Fruit fly (Drosophila melanogaster) whole organism, embryonic: Measurements from ENCODE around the gene CG14840.

ENCODE experiments used
- CG10321 ChIP-seq: fragments of 200-800 bp; sonication (Bioruptor generic); IDR thresholded peaks from 2 replicates; pipeline ENCODE4 v1.3.6; 2022; ENCODE audit warnings: missing biosample characterization, missing genetic modification characterization
- CG12104 ChIP-seq: fragments of 200-800 bp; sonication (Bioruptor generic); optimal IDR thresholded peaks from 3 replicates; lab custom pipeline; 2016; ENCODE audit warnings: missing biosample characterization, missing genetic modification characterization
- CG13287 ChIP-seq: fragments of 200-800 bp; sonication (Bioruptor generic); IDR thresholded peaks from 2 replicates; pipeline ENCODE4 v1.3.6; 2022; ENCODE audit warnings: missing biosample characterization, missing genetic modification characterization; ENCODE audit not compliant: partially characterized antibody
- CG17186 ChIP-seq: fragments of 200-800 bp; sonication (Bioruptor generic); optimal IDR thresholded peaks from 3 replicates; lab custom pipeline; 2017; ENCODE audit warnings: missing biosample characterization, missing genetic modification reagents, missing genetic modification characterization
- CG18262 ChIP-seq: fragments of 200-800 bp; optimal IDR thresholded peaks from 3 replicates; lab custom pipeline; 2019; ENCODE audit warnings: missing biosample characterization, mild to moderate bottlenecking, missing genetic modification characterization, moderate library complexity
- CG18764 ChIP-seq: fragments of 200-800 bp; sonication (Bioruptor generic); optimal IDR thresholded peaks from 3 replicates; lab custom pipeline; 2016; ENCODE audit warnings: missing biosample characterization, missing genetic modification characterization
- CG32767 ChIP-seq: fragments of 200-800 bp; sonication (Bioruptor generic); IDR thresholded peaks from 2 replicates; pipeline ENCODE4 v1.3.6; 2022; ENCODE audit warnings: missing biosample characterization, missing genetic modification characterization
- CG3407 ChIP-seq: fragments of 200-800 bp; sonication (Bioruptor generic); optimal IDR thresholded peaks from 2 replicates; lab custom pipeline; 2018; ENCODE audit warnings: missing biosample characterization, mild to moderate bottlenecking, missing genetic modification characterization
- CG6791 ChIP-seq: fragments of 200-800 bp; sonication (Bioruptor generic); IDR thresholded peaks from 3 replicates; pipeline ENCODE4 v1.3.6; 2022; ENCODE audit warnings: missing biosample characterization, missing genetic modification characterization; ENCODE audit not compliant: partially characterized antibody
- CG9437 ChIP-seq: fragments of 200-800 bp; sonication (Bioruptor generic); optimal IDR thresholded peaks from 2 replicates; lab custom pipeline; 2018; ENCODE audit warnings: missing biosample characterization, mild to moderate bottlenecking, missing genetic modification characterization
- D ChIP-seq, 2 experiments: fragments of 200-800 bp in 1 of 2; fragments of >200 bp in 1 of 2; sonication (Bioruptor generic) in 1 of 2; optimal IDR thresholded peaks; 2 replicates in 1 of 2; 3 replicates in 1 of 2; lab custom pipeline; 2017; ENCODE audit warnings: mild to moderate bottlenecking in 1 of 2, missing biosample characterization in 1 of 2, missing genetic modification characterization in 1 of 2, missing genetic modification reagents in 1 of 2
- Dip3 ChIP-seq: fragments of 200-800 bp; sonication (Bioruptor generic); optimal IDR thresholded peaks from 3 replicates; lab custom pipeline; 2016; ENCODE audit warnings: missing biosample characterization, missing genetic modification characterization
- Doc3 ChIP-seq: fragments of 200-800 bp; sonication (Bioruptor generic); IDR thresholded peaks from 3 replicates; pipeline ENCODE4 v1.3.6; 2022; ENCODE audit warnings: missing biosample characterization, missing genetic modification characterization; ENCODE audit not compliant: partially characterized antibody
- Dp ChIP-seq: fragments of 200-800 bp; sonication (Bioruptor generic); optimal IDR thresholded peaks from 2 replicates; lab custom pipeline; 2018; ENCODE audit warnings: missing biosample characterization, mild to moderate bottlenecking, missing genetic modification characterization, moderate library complexity
- E2f2 ChIP-seq: fragments of 200-800 bp; sonication (Bioruptor generic); IDR thresholded peaks from 2 replicates; pipeline ENCODE4 v1.3.6; 2022; ENCODE audit warnings: missing biosample characterization, missing genetic modification characterization
- Ets65A ChIP-seq: fragments of 200-800 bp; sonication (Bioruptor generic); peaks from one replicate; lab custom pipeline; 2016; ENCODE audit warnings: missing biosample characterization, missing genetic modification characterization
- Jarid2 ChIP-seq: fragments of 200-800 bp; sonication (Bioruptor generic); optimal IDR thresholded peaks from 3 replicates; lab custom pipeline; 2017; ENCODE audit warnings: mild to moderate bottlenecking, missing biosample characterization, missing genetic modification reagents, missing genetic modification characterization
- Max ChIP-seq: fragments of 200-800 bp; sonication (Bioruptor generic); optimal IDR thresholded peaks from 2 replicates; lab custom pipeline; 2016; ENCODE audit warnings: missing biosample characterization, mild to moderate bottlenecking, missing genetic modification characterization
- Mes4 ChIP-seq: fragments of 200-800 bp; sonication (Bioruptor generic); optimal IDR thresholded peaks from 2 replicates; lab custom pipeline; 2016; ENCODE audit warnings: missing biosample characterization, missing genetic modification characterization
- Myb ChIP-seq: fragments of 200-800 bp; sonication (Bioruptor generic); optimal IDR thresholded peaks from 2 replicates; lab custom pipeline; 2016; ENCODE audit warnings: missing biosample characterization, missing genetic modification characterization
- NFAT ChIP-seq: fragments of 200-800 bp; sonication (Bioruptor generic); IDR thresholded peaks from 2 replicates; pipeline ENCODE4 v1.3.6; 2022; ENCODE audit warnings: missing biosample characterization, missing genetic modification characterization
- Opbp ChIP-seq: fragments of 200-800 bp; sonication (Bioruptor generic); IDR thresholded peaks from 3 replicates; pipeline ENCODE4 v1.3.6; 2022; ENCODE audit warnings: missing biosample characterization, missing genetic modification characterization; ENCODE audit not compliant: partially characterized antibody
- Optix ChIP-seq: fragments of 200-800 bp; sonication (Bioruptor generic); IDR thresholded peaks from 3 replicates; pipeline ENCODE4 v1.3.6; 2022; ENCODE audit warnings: missing biosample characterization, missing genetic modification characterization
- Poxn ChIP-seq: fragments of 200-800 bp; sonication (Bioruptor generic); IDR thresholded peaks from 2 replicates; pipeline ENCODE4 v1.3.6; 2022; ENCODE audit warnings: missing biosample characterization, missing genetic modification characterization
- Rx ChIP-seq: fragments of 200-800 bp; sonication (Bioruptor generic); IDR thresholded peaks from 2 replicates; pipeline ENCODE4 v1.3.6; 2022; ENCODE audit warnings: missing biosample characterization, missing genetic modification characterization
- bigmax ChIP-seq: fragments of 200-800 bp; sonication (Bioruptor generic); optimal IDR thresholded peaks from 2 replicates; lab custom pipeline; 2018; ENCODE audit warnings: missing biosample characterization, mild to moderate bottlenecking, missing genetic modification characterization
- crp ChIP-seq, 2 experiments: fragments of 200-800 bp; sonication (Bioruptor generic); optimal IDR thresholded peaks; 2 replicates in 1 of 2; 3 replicates in 1 of 2; lab custom pipeline; 2017; ENCODE audit warnings: missing biosample characterization in 2 of 2, missing genetic modification characterization in 2 of 2, mild to moderate bottlenecking in 1 of 2, moderate library complexity in 1 of 2
- dan ChIP-seq: fragments of 200-800 bp; sonication (Bioruptor generic); IDR thresholded peaks from 2 replicates; pipeline ENCODE4 v1.3.6; 2022; ENCODE audit warnings: missing biosample characterization, missing genetic modification characterization
- ems ChIP-seq: fragments of 200-800 bp; sonication (Bioruptor generic); optimal IDR thresholded peaks from 3 replicates; lab custom pipeline; 2016; ENCODE audit warnings: missing biosample characterization, missing genetic modification characterization
- fd96Cb ChIP-seq: fragments of 200-800 bp; sonication (Bioruptor generic); optimal IDR thresholded peaks from 2 replicates; lab custom pipeline; 2018; ENCODE audit warnings: missing biosample characterization, mild to moderate bottlenecking, missing genetic modification characterization, moderate library complexity
- gcm2 ChIP-seq: fragments of 200-800 bp; sonication (Bioruptor generic); optimal IDR thresholded peaks from 2 replicates; lab custom pipeline; 2016; ENCODE audit warnings: missing biosample characterization, missing genetic modification characterization
- hb ChIP-seq: fragments of 200-800 bp; sonication (Bioruptor generic); IDR thresholded peaks from 3 replicates; pipeline ENCODE4 v1.3.6; 2022; ENCODE audit warnings: missing biosample characterization, missing genetic modification characterization; ENCODE audit not compliant: partially characterized antibody
- insv ChIP-seq, 2 experiments: fragments of 200-800 bp; sonication (Bioruptor generic); optimal IDR thresholded peaks; 3 replicates each; lab custom pipeline; 2016 to 2018; ENCODE audit warnings: missing biosample characterization in 2 of 2, missing genetic modification characterization in 2 of 2
- jing ChIP-seq: fragments of 200-800 bp; sonication (Bioruptor generic); optimal IDR thresholded peaks from 2 replicates; lab custom pipeline; 2018; ENCODE audit warnings: missing biosample characterization, mild to moderate bottlenecking, missing genetic modification characterization
- lab ChIP-seq: fragments of 200-800 bp; sonication (Bioruptor generic); optimal IDR thresholded peaks from 3 replicates; lab custom pipeline; 2017; ENCODE audit warnings: missing biosample characterization, missing genetic modification characterization, mild to moderate bottlenecking, moderate library complexity, missing genetic modification reagents
- lmd ChIP-seq: fragments of 200-800 bp; sonication (Bioruptor generic); IDR thresholded peaks from 2 replicates; pipeline ENCODE4 v1.3.6; 2022; ENCODE audit warnings: missing biosample characterization, missing genetic modification characterization
- nom ChIP-seq: fragments of 200-800 bp; sonication (Bioruptor generic); optimal IDR thresholded peaks from 2 replicates; lab custom pipeline; 2017; ENCODE audit warnings: missing biosample characterization, missing genetic modification characterization, mild to moderate bottlenecking, moderate library complexity, missing genetic modification reagents
- pb ChIP-seq: fragments of 200-800 bp; sonication (Bioruptor generic); optimal IDR thresholded peaks from 3 replicates; lab custom pipeline; 2016; ENCODE audit warnings: missing biosample characterization, missing genetic modification characterization
- pzg ChIP-seq: fragments of 200-800 bp; sonication (Bioruptor generic); optimal IDR thresholded peaks from 3 replicates; lab custom pipeline; 2018; ENCODE audit warnings: missing biosample characterization, mild to moderate bottlenecking, missing genetic modification characterization, moderate library complexity
- repo ChIP-seq: fragments of 200-800 bp; sonication (Bioruptor generic); optimal IDR thresholded peaks from 2 replicates; lab custom pipeline; 2016; ENCODE audit warnings: missing biosample characterization, missing genetic modification characterization
- sima ChIP-seq: fragments of 200-800 bp; sonication (Bioruptor generic); optimal IDR thresholded peaks from 2 replicates; lab custom pipeline; 2016; ENCODE audit warnings: missing biosample characterization, missing genetic modification characterization
- stwl ChIP-seq: fragments of 200-800 bp; sonication (Bioruptor generic); optimal IDR thresholded peaks from 3 replicates; lab custom pipeline; 2018; ENCODE audit warnings: missing biosample characterization, mild to moderate bottlenecking, missing genetic modification characterization, moderate library complexity
- tgo ChIP-seq: fragments of 200-800 bp; sonication (Bioruptor generic); IDR thresholded peaks from 3 replicates; pipeline ENCODE4 v1.3.6; 2022; ENCODE audit warnings: missing biosample characterization, missing genetic modification characterization
- tio ChIP-seq: fragments of 200-800 bp; sonication (Bioruptor generic); optimal IDR thresholded peaks from 2 replicates; lab custom pipeline; 2017; ENCODE audit warnings: missing biosample characterization, missing genetic modification characterization, inconsistent platforms
- z ChIP-seq: fragments of 200-800 bp; sonication (Bioruptor generic); IDR thresholded peaks from 3 replicates; pipeline ENCODE4 v1.3.6; 2022; ENCODE audit warnings: missing biosample characterization, missing genetic modification characterization
- zfh2 ChIP-seq: fragments of 200-800 bp; sonication (Bioruptor generic); optimal IDR thresholded peaks from 2 replicates; lab custom pipeline; 2016; ENCODE audit warnings: missing biosample characterization, missing genetic modification characterization

The CG14840 gene

dm6 chr3R:14275519-14276172 is 14.6 kb upstream of the CG14840 start:
- TF ChIP-seq lab (GFP tag; lab: Kevin White, UChicago) (no peak), bigmax (GFP tag; lab: Kevin White, UChicago) (no peak), nom (GFP tag; lab: Kevin White, UChicago) (peak; percentile 43)

DNA sequence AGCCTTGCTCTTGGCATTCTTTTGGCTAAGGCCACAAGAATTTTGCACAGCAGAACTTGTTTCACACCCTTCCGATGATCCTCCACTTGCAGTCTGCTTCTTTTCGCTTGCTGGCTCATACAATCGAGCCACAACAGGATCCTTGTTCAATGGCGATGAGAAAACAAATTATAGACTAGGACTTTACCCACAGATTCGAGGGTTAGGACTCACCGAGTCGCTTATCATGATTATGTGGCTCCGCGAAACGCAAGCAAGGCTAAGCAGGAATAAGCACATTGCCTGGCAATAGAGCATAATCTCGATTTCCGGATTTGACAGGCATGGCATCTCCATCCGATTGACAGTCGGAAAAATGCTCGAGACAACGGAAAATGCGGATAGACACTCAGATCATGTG is 1.1 kb upstream of the CG14840 start, which contains the start of the genes CG14839 and CG14841:
TSS of gene CG14839 (plus strand) at position 301 of the 400 bp plus-strand sequence.
TSS of gene CG14841 (minus strand) at position 332 of the 400 bp plus-strand sequence.
- peak; percentile 73 for TF ChIP-seq Ets65A (GFP tag; lab: Kevin White, UChicago)
- TF ChIP-seq Mes4 (GFP tag; lab: Kevin White, UChicago): no peak
- no peak for TF ChIP-seq insv (GFP tag; optimal IDR thresholded peaks at IDR 0.05; lab: Kevin White, UChicago)
- no peak for TF ChIP-seq CG10321 (GFP tag; lab: Robert Waterston, UW)
- no peak for TF ChIP-seq zfh2 (GFP tag; lab: Kevin White, UChicago)
- TF ChIP-seq CG12104 (GFP tag; lab: Kevin White, UChicago): no peak
- TF ChIP-seq NFAT (GFP tag; lab: Robert Waterston, UW): no peak

DNA sequence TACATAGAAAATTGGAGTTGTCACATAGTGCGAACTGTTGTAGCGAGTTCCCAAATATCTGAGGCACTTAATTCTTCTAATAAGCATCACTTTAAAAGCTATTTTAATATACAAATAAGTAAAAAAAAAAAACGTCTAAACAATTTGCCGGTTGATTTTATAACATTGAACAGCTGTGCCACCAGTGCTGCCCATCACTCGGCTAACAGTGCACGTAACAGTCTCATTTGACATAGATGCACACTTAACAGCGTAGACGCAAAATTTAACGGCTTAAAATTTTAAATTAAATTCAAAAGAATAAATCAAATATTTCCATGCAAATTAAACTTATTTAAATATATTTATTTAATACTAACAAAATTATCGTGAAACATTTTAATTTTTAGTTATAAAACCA is 1.2 kb downstream of the CG14840 start, which contains the start of gene MetRS-m:
TSS of gene MetRS-m (minus strand) at position 171 of the 400 bp plus-strand sequence.
- TF ChIP-seq Doc3 (GFP tag; lab: Robert Waterston, UW) (no peak), CG13287 (peak; percentile 18; the same call in 1 of the 2 replicates), Myb (GFP tag; lab: Kevin White, UChicago) (peak; percentile 63), CG17186 (GFP tag; lab: Kevin White, UChicago) (peak; percentile 37), Optix (no peak), ems (GFP tag; lab: Kevin White, UChicago) (no peak), gcm2 (GFP tag; lab: Kevin White, UChicago) (no peak), D (optimal IDR thresholded peaks at IDR 0.05; lab: Kevin White, UChicago) (no peak), D (GFP tag; optimal IDR thresholded peaks at IDR 0.05; lab: Kevin White, UChicago) (no peak), repo (GFP tag; lab: Kevin White, UChicago) (no peak), Jarid2 (no peak), CG32767 (GFP tag; lab: Robert Waterston, UW) (no peak), dan (no peak), sima (GFP tag; lab: Kevin White, UChicago) (no peak), Opbp (GFP tag; lab: Robert Waterston, UW) (no peak), E2f2 (GFP tag; lab: Robert Waterston, UW) (peak; percentile 59; the same call in 1 of the 2 replicates), CG18764 (no peak), crp (GFP tag; optimal IDR thresholded peaks at IDR 0.05; lab: Kevin White, UChicago) (peak; percentile 32 to 87), Dip3 (GFP tag; lab: Kevin White, UChicago) (no peak), stwl (tag; lab: Kevin White, UChicago) (peak; percentile 58), tgo (no peak), Poxn (no peak), lmd (no peak), Dp (peak; percentile 54), jing (no peak), pzg (GFP tag; lab: Kevin White, UChicago) (peak; percentile 6)

- TF ChIP-seq tio (no peak), CG9437 (GFP tag; lab: Kevin White, UChicago) (no peak), CG6791 (GFP tag; lab: Robert Waterston, UW) (no peak), CG3407 (GFP tag; lab: Kevin White, UChicago) (no peak), z (GFP tag; lab: Robert Waterston, UW) (no peak), pb (GFP tag; lab: Kevin White, UChicago) (no peak), hb (GFP tag; lab: Robert Waterston, UW) (no peak), Rx (GFP tag; lab: Robert Waterston, UW) (no peak), CG18262 (tag; lab: Kevin White, UChicago) (no peak), Max (no peak), bigmax (GFP tag; lab: Kevin White, UChicago) (no peak), fd96Cb (tag; lab: Kevin White, UChicago) (no peak)
Measured at dm6 chr3R:14255808-14256207, 5.2 kb downstream of the CG14840 start, which contains the start of gene CG43179. TSS of gene CG43179 (plus strand) at chr3R:14256108.
